Worm (Caenorhabditis elegans): Measurements from ENCODE around the gene ril-1.
A peak's percentile ranks its signal among the peaks of the same experiment; 100 is the strongest.

- no peak for TF ChIP-seq lin-13 (tag; optimal IDR thresholded peaks at IDR 0.05)
- TF ChIP-seq sem-2 (GFP tag; optimal IDR thresholded peaks at IDR 0.05): peak; percentile 7
- no peak for TF ChIP-seq hlh-1 (tag; optimal IDR thresholded peaks at IDR 0.05)
- no peak for TF ChIP-seq nhr-12 (tag; optimal IDR thresholded peaks at IDR 0.05)
- TF ChIP-seq unc-62 (GFP tag; optimal IDR thresholded peaks at IDR 0.05): no peak
- no peak for TF ChIP-seq pha-4 (tag; optimal IDR thresholded peaks at IDR 0.05)
- TF ChIP-seq ztf-11 (tag; optimal IDR thresholded peaks at IDR 0.05): no peak
- no peak for TF ChIP-seq ces-1 (GFP tag; optimal IDR thresholded peaks at IDR 0.05)
- peak; percentile 92 for TF ChIP-seq elt-1 (tag; optimal IDR thresholded peaks at IDR 0.05; ENCODE audit: borderline replicate concordance, insufficient read depth)
- peak; percentile 95 for TF ChIP-seq ham-2 (GFP tag; optimal IDR thresholded peaks at IDR 0.05)
- TF ChIP-seq lsy-2 (tag; optimal IDR thresholded peaks at IDR 0.05): no peak
Observed at ce11 chrV:14505745-14506214, 18.1 kb downstream of the ril-1 start.
